Comparison of ENCODE assay signal across 1 fruit fly cellular context in the genomic region with DNA sequence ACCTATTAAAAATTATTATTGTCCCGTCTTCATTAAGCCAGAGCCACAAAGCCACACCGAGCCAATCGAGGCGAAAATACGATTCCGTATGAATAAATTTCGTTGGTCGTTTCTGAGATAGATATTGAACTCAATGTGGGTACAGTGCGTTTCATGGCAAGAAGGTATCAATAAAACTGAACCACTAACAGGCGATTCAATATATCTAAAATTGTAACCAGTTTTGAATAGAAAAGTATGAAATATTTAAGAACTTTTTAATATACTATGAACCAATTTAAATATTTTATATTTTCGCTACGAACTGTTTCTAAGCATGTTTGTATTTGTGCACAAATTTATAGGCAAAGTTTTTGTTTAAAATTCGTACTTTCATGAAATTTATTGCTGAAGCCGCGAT.
TF ChIP-seq lines count a peak whose summit lies in the region.

No protein-coding gene starts in this region.

TF ChIP-seq in whole organism, embryonic, 481 proteins besides CTCF, POLR2A, EP300 and RAD21 (continued from another document):
- TF ChIP-seq CG9215 (GFP tag; IDR thresholded peaks at IDR 0.05; lab: Robert Waterston, UW) (peak; percentile 28; the same call in 1 of the 2 replicates), CG15073 (GFP tag; optimal IDR thresholded peaks at IDR 0.05; lab: Kevin White, UChicago) (no peak), unc-4 (GFP tag; IDR thresholded peaks at IDR 0.05; lab: Robert Waterston, UW; ENCODE audit: partially characterized antibody) (no peak), repo (GFP tag; optimal IDR thresholded peaks at IDR 0.05; lab: Kevin White, UChicago) (no peak), sens-2 (GFP tag; IDR thresholded peaks at IDR 0.05; lab: Robert Waterston, UW) (no peak), CG6272 (GFP tag; IDR thresholded peaks at IDR 0.05; lab: Robert Waterston, UW) (no peak), CG3065 (GFP tag; optimal IDR thresholded peaks at IDR 0.05; lab: Kevin White, UChicago) (no peak), CG17328 (GFP tag; IDR thresholded peaks at IDR 0.05; lab: Robert Waterston, UW) (no peak), ab (GFP tag; optimal IDR thresholded peaks at IDR 0.05; lab: Kevin White, UChicago) (no peak), CG8924 (tag; optimal IDR thresholded peaks at IDR 0.05; lab: Kevin White, UChicago) (peak; percentile 66), corto (GFP tag; optimal IDR thresholded peaks at IDR 0.05; lab: Kevin White, UChicago) (no peak), CG13424 (tag; optimal IDR thresholded peaks at IDR 0.05; lab: Kevin White, UChicago) (peak; percentile 49), Dbx (GFP tag; IDR thresholded peaks at IDR 0.05; lab: Robert Waterston, UW) (peak; percentile 27; the same call in 1 of the 3 replicates), scrt (GFP tag; optimal IDR thresholded peaks at IDR 0.05; lab: Kevin White, UChicago) (peak; percentile 54), CG17186 (GFP tag; optimal IDR thresholded peaks at IDR 0.05; lab: Kevin White, UChicago) (no peak), jumu (GFP tag; optimal IDR thresholded peaks at IDR 0.05; lab: Kevin White, UChicago) (no peak), CG14014 (GFP tag; IDR thresholded peaks at IDR 0.05; lab: Robert Waterston, UW) (peak; percentile 61), nom (GFP tag; optimal IDR thresholded peaks at IDR 0.05; lab: Kevin White, UChicago) (no peak), psq (GFP tag; optimal IDR thresholded peaks at IDR 0.05; lab: Kevin White, UChicago) (no peak), CG14710 (tag; optimal IDR thresholded peaks at IDR 0.05; lab: Kevin White, UChicago) (no peak), CG12744 (GFP tag; optimal IDR thresholded peaks at IDR 0.05; lab: Kevin White, UChicago) (peak; percentile 32), CG1529 (GFP tag; optimal IDR thresholded peaks at IDR 0.05; lab: Kevin White, UChicago) (no peak), wdn (GFP tag; IDR thresholded peaks at IDR 0.05; lab: Robert Waterston, UW) (peak; percentile 68), CG12155 (GFP tag; optimal IDR thresholded peaks at IDR 0.05; lab: Kevin White, UChicago) (peak; percentile 68), CG13775 (GFP tag; optimal IDR thresholded peaks at IDR 0.05; lab: Kevin White, UChicago) (no peak), pb (GFP tag; optimal IDR thresholded peaks at IDR 0.05; lab: Kevin White, UChicago) (no peak), toy (GFP tag; IDR thresholded peaks at IDR 0.05; lab: Robert Waterston, UW) (no peak), CG4404 (GFP tag; IDR thresholded peaks at IDR 0.05; lab: Robert Waterston, UW) (no peak), Bteb2 (GFP tag; optimal IDR thresholded peaks at IDR 0.05; lab: Kevin White, UChicago) (peak; percentile 51), Sox102F (GFP tag; optimal IDR thresholded peaks at IDR 0.05; lab: Kevin White, UChicago) (peak; percentile 49), CG14667 (GFP tag; IDR thresholded peaks at IDR 0.05; lab: Robert Waterston, UW) (0 out of 2 replicates have a peak, but pooled peaks have one; percentile 35), CG10959 (GFP tag; IDR thresholded peaks at IDR 0.05; lab: Robert Waterston, UW) (no peak), maf-S (GFP tag; optimal IDR thresholded peaks at IDR 0.05; lab: Kevin White, UChicago) (no peak), wor (GFP tag; IDR thresholded peaks at IDR 0.05; lab: Robert Waterston, UW) (no peak), bigmax (GFP tag; optimal IDR thresholded peaks at IDR 0.05; lab: Kevin White, UChicago) (no peak), Hmr (GFP tag; optimal IDR thresholded peaks at IDR 0.05; lab: Kevin White, UChicago) (peak; percentile 75), Fer1 (GFP tag; optimal IDR thresholded peaks at IDR 0.05; lab: Kevin White, UChicago) (peak; percentile 23), CG4707 (GFP tag; optimal IDR thresholded peaks at IDR 0.05; lab: Kevin White, UChicago) (no peak), CG6175 (GFP tag; IDR thresholded peaks at IDR 0.05; lab: Robert Waterston, UW) (0 out of 3 replicates have a peak, but pooled peaks have one; percentile 12), Usf (GFP tag; optimal IDR thresholded peaks at IDR 0.05; lab: Kevin White, UChicago) (peak; percentile 36), CG8281 (tag; optimal IDR thresholded peaks at IDR 0.05; lab: Kevin White, UChicago) (no peak), ind (GFP tag; optimal IDR thresholded peaks at IDR 0.05; lab: Kevin White, UChicago) (peak; percentile 48), Neu2 (GFP tag; optimal IDR thresholded peaks at IDR 0.05; lab: Kevin White, UChicago; ENCODE audit: borderline replicate concordance) (no peak), wek (GFP tag; optimal IDR thresholded peaks at IDR 0.05; lab: Kevin White, UChicago) (no peak), Fer2 (tag; optimal IDR thresholded peaks at IDR 0.05; lab: Kevin White, UChicago) (no peak), pzg (GFP tag; optimal IDR thresholded peaks at IDR 0.05; lab: Kevin White, UChicago) (no peak), Nf-YA (GFP tag; IDR thresholded peaks at IDR 0.05; lab: Robert Waterston, UW) (no peak), ham (GFP tag; IDR thresholded peaks at IDR 0.05; lab: Robert Waterston, UW) (no peak), CG11696 (GFP tag; IDR thresholded peaks at IDR 0.05; lab: Robert Waterston, UW) (peak; percentile 54; the same call in 1 of the 2 replicates)
